Worm (Caenorhabditis elegans) whole organism, L4 larva: ENCODE data around the gene F52G3.8.

Experiments used
- D1046.2 ChIP-seq: fragments of 200-800 bp; sonication (Bioruptor generic); IDR thresholded peaks from 2 replicates; pipeline ENCODE4 v1.3.6; 2022; ENCODE audit warnings: missing genetic modification characterization, missing compliant biosample characterization
- F10B5.3 ChIP-seq: sonication (generic microtip); optimal IDR thresholded peaks from 2 replicates; lab custom pipeline; 2016; ENCODE audit warnings: mild to moderate bottlenecking, missing genetic modification characterization, missing compliant biosample characterization
- F26F4.8 ChIP-seq: fragments of 200-800 bp; sonication (Bioruptor generic); conservative IDR thresholded peaks from 2 replicates; pipeline ENCODE4 v1.3.6; 2022; ENCODE audit warnings: missing genetic modification characterization, missing compliant biosample characterization
- F44E2.7 ChIP-seq: fragments of 200-800 bp; sonication (Bioruptor generic); IDR thresholded peaks from 2 replicates; pipeline ENCODE4 v2.1.2; 2022; ENCODE audit warnings: missing genetic modification characterization, missing compliant biosample characterization
- R02D3.7 ChIP-seq: fragments of 150-350 bp; sonication (generic microtip); optimal IDR thresholded peaks from 3 replicates; lab custom pipeline; 2014; ENCODE audit warnings: missing biosample characterization, missing genetic modification characterization
- T20F7.1 ChIP-seq: fragments of 200-800 bp; sonication (Bioruptor generic); optimal IDR thresholded peaks from 2 replicates; lab custom pipeline; 2018; ENCODE audit warnings: mild to moderate bottlenecking, missing genetic modification characterization, missing compliant biosample characterization
- T26A8.4 ChIP-seq: fragments of 200-800 bp; sonication (Bioruptor generic); IDR thresholded peaks from 2 replicates; pipeline ENCODE4 v1.3.6; 2022; ENCODE audit warnings: missing genetic modification characterization, missing compliant biosample characterization
- Y5F2A.4 ChIP-seq: fragments of 200-800 bp; sonication (Bioruptor generic); optimal IDR thresholded peaks from 2 replicates; lab custom pipeline; 2018; ENCODE audit warnings: mild to moderate bottlenecking, missing genetic modification characterization, missing compliant biosample characterization
- ama-1 ChIP-seq: fragments of 150-350 bp; optimal IDR thresholded peaks from 2 replicates; lab custom pipeline; 2014; ENCODE audit warnings: inconsistent platforms, mixed read lengths
- ceh-28 ChIP-seq: fragments of 150-350 bp; optimal IDR thresholded peaks from 2 replicates; lab custom pipeline; 2014; ENCODE audit warnings: missing biosample characterization, missing genetic modification reagents, missing genetic modification characterization
- ceh-62 ChIP-seq: sonication (generic microtip); optimal IDR thresholded peaks from 2 replicates; lab custom pipeline; 2017; ENCODE audit warnings: missing biosample characterization, missing genetic modification characterization
- cey-2 ChIP-seq: sonication (generic microtip); optimal IDR thresholded peaks from 3 replicates; lab custom pipeline; 2017; ENCODE audit warnings: missing genetic modification characterization, mild to moderate bottlenecking, missing compliant biosample characterization, antibody characterized with exemption, borderline replicate concordance; ENCODE audit not compliant: insufficient read depth
- ctbp-1 ChIP-seq: fragments of 200-800 bp; sonication (Bioruptor generic); IDR thresholded peaks from 2 replicates; pipeline ENCODE4 v1.3.6; 2022; ENCODE audit warnings: missing genetic modification reagents, missing genetic modification characterization, missing compliant biosample characterization
- daf-12 ChIP-seq: fragments of 150-350 bp; optimal IDR thresholded peaks from 2 replicates; lab custom pipeline; 2014; ENCODE audit warnings: missing biosample characterization, missing genetic modification reagents, missing genetic modification characterization
- daf-16 ChIP-seq, 3 experiments: sonication (generic microtip); optimal IDR thresholded peaks; 2 replicates each; lab custom pipeline; 2016 to 2017; ENCODE audit warnings: missing genetic modification characterization in 3 of 3, missing genetic modification reagents in 3 of 3, mild to moderate bottlenecking in 2 of 3, missing compliant biosample characterization in 2 of 3, missing biosample characterization in 1 of 3, moderate library complexity in 1 of 3
- daf-19 ChIP-seq: fragments of 200-800 bp; sonication (Bioruptor generic); conservative IDR thresholded peaks from 2 replicates; pipeline ENCODE4 v1.3.6; 2022; ENCODE audit warnings: missing genetic modification characterization, missing compliant biosample characterization
- daf-8 ChIP-seq: fragments of 200-800 bp; sonication (Bioruptor generic); IDR thresholded peaks from 2 replicates; pipeline ENCODE4 v1.3.6; 2022; ENCODE audit warnings: missing genetic modification characterization, missing compliant biosample characterization
- dmd-8 ChIP-seq: fragments of 200-800 bp; sonication (Bioruptor generic); IDR thresholded peaks from 2 replicates; pipeline ENCODE4 v1.3.6; 2022; ENCODE audit warnings: missing genetic modification characterization, missing compliant biosample characterization
- dmd-9 ChIP-seq: fragments of 200-800 bp; sonication (Bioruptor generic); IDR thresholded peaks from 2 replicates; pipeline ENCODE4 v1.3.6; 2022; ENCODE audit warnings: missing genetic modification reagents, missing genetic modification characterization, missing compliant biosample characterization
- duxl-1 ChIP-seq: sonication (generic microtip); optimal IDR thresholded peaks from 2 replicates; lab custom pipeline; 2016; ENCODE audit warnings: mild to moderate bottlenecking, missing genetic modification characterization, moderate library complexity, missing compliant biosample characterization; ENCODE audit not compliant: poor library complexity
- fkh-10 ChIP-seq: fragments of 150-350 bp; optimal IDR thresholded peaks from 2 replicates; lab custom pipeline; 2014; ENCODE audit warnings: missing biosample characterization, missing genetic modification reagents, missing genetic modification characterization
- hif-1 ChIP-seq, 2 experiments: sonication (generic microtip); optimal IDR thresholded peaks; 2 replicates each; lab custom pipeline; 2016 to 2017; ENCODE audit warnings: missing compliant biosample characterization in 2 of 2, missing genetic modification characterization in 2 of 2, missing genetic modification reagents in 2 of 2, missing genotype in 2 of 2, mild to moderate bottlenecking in 1 of 2
- lim-7 ChIP-seq: fragments of 200-800 bp; sonication (Bioruptor generic); IDR thresholded peaks from 2 replicates; pipeline ENCODE4 v1.3.6; 2022; ENCODE audit warnings: missing genetic modification characterization, missing compliant biosample characterization
- lin-1 ChIP-seq: fragments of 200-800 bp; sonication (Bioruptor generic); IDR thresholded peaks from 2 replicates; pipeline ENCODE4 v1.3.6; 2022; ENCODE audit warnings: missing genetic modification reagents, missing genetic modification characterization, missing compliant biosample characterization
- lin-13 ChIP-seq: fragments of 150-350 bp; optimal IDR thresholded peaks from 2 replicates; lab custom pipeline; 2014; ENCODE audit warnings: missing biosample characterization, missing genetic modification reagents, missing genetic modification characterization
- lin-38 ChIP-seq: fragments of 200-800 bp; sonication (Bioruptor generic); IDR thresholded peaks from 2 replicates; pipeline ENCODE4 v1.3.6; 2022; ENCODE audit warnings: missing genetic modification reagents, missing genetic modification characterization, missing compliant biosample characterization
- lsy-2 ChIP-seq, 2 experiments: fragments of 150-350 bp in 1 of 2; sonication (generic microtip) in 1 of 2; optimal IDR thresholded peaks; 2 replicates each; lab custom pipeline; 2014 to 2017; ENCODE audit warnings: missing biosample characterization in 2 of 2, missing genetic modification characterization in 2 of 2
- madf-9 ChIP-seq: fragments of 200-800 bp; sonication (Bioruptor generic); conservative IDR thresholded peaks from 2 replicates; pipeline ENCODE4 v1.3.6; 2022; ENCODE audit warnings: missing genetic modification reagents, missing genetic modification characterization, missing compliant biosample characterization
- mdt-29 ChIP-seq: fragments of 200-800 bp; sonication (Bioruptor generic); IDR thresholded peaks from 2 replicates; pipeline ENCODE4 v1.3.6; 2022; ENCODE audit warnings: missing genetic modification reagents, missing genetic modification characterization, missing compliant biosample characterization
- mep-1 ChIP-seq: fragments of 150-350 bp; sonication (generic microtip); optimal IDR thresholded peaks from 3 replicates; lab custom pipeline; 2014; ENCODE audit warnings: missing biosample characterization, missing genetic modification characterization
- mes-2 ChIP-seq: sonication (generic microtip); optimal IDR thresholded peaks from 2 replicates; lab custom pipeline; 2016; ENCODE audit warnings: missing genotype, mild to moderate bottlenecking, missing genetic modification characterization, missing compliant biosample characterization; ENCODE audit not compliant: poor library complexity, severe bottlenecking
- nhr-102 ChIP-seq: sonication (generic microtip); optimal IDR thresholded peaks from 2 replicates; lab custom pipeline; 2016; ENCODE audit warnings: mild to moderate bottlenecking, missing genetic modification characterization, moderate library complexity, missing compliant biosample characterization
- nhr-11 ChIP-seq: fragments of 150-350 bp; optimal IDR thresholded peaks from 2 replicates; lab custom pipeline; 2014; ENCODE audit warnings: missing biosample characterization, missing genetic modification characterization
- nhr-237 ChIP-seq: sonication (generic microtip); optimal IDR thresholded peaks from 2 replicates; lab custom pipeline; 2017; ENCODE audit warnings: missing biosample characterization, missing genetic modification characterization
- nhr-41 ChIP-seq: fragments of 200-800 bp; sonication (Bioruptor generic); IDR thresholded peaks from 2 replicates; pipeline ENCODE4 v1.3.6; 2022; ENCODE audit warnings: missing genetic modification reagents, missing genetic modification characterization, missing compliant biosample characterization
- nhr-48 ChIP-seq: sonication (generic microtip); optimal IDR thresholded peaks from 2 replicates; lab custom pipeline; 2016; ENCODE audit warnings: mild to moderate bottlenecking, missing genetic modification characterization, missing compliant biosample characterization
- nhr-76 ChIP-seq: fragments of 150-350 bp; optimal IDR thresholded peaks from 2 replicates; lab custom pipeline; 2014; ENCODE audit warnings: missing biosample characterization, missing genetic modification characterization
- pha-4 ChIP-seq, 2 experiments: fragments of 150-350 bp in 1 of 2; fragments of 200-800 bp in 1 of 2; sonication (Bioruptor generic) in 1 of 2; IDR thresholded peaks in 1 of 2; optimal IDR thresholded peaks in 1 of 2; 2 replicates each; pipeline versions ENCODE4 v1.3.6 to Lab custom; 2014 to 2022; ENCODE audit warnings: missing genetic modification characterization in 2 of 2, missing genetic modification reagents in 2 of 2, missing biosample characterization in 1 of 2, missing compliant biosample characterization in 1 of 2
- php-3 ChIP-seq: fragments of 200-800 bp; sonication (Bioruptor generic); IDR thresholded peaks from 2 replicates; pipeline ENCODE4 v1.3.6; 2022; ENCODE audit warnings: missing genetic modification reagents, missing genetic modification characterization, missing compliant biosample characterization
- rbr-2 ChIP-seq: sonication (generic microtip); optimal IDR thresholded peaks from 2 replicates; lab custom pipeline; 2016; ENCODE audit warnings: missing genotype, missing genetic modification characterization, missing compliant biosample characterization
- skn-1 ChIP-seq: fragments of 150-350 bp; optimal IDR thresholded peaks from 2 replicates; lab custom pipeline; 2014; ENCODE audit warnings: missing biosample characterization, missing genetic modification characterization
- snpc-1.2 ChIP-seq: fragments of 200-800 bp; sonication (Bioruptor generic); IDR thresholded peaks from 2 replicates; pipeline ENCODE4 v1.3.6; 2022; ENCODE audit warnings: missing genetic modification reagents, missing genetic modification characterization, missing compliant biosample characterization
- spr-3 ChIP-seq: fragments of 200-800 bp; sonication (Bioruptor generic); optimal IDR thresholded peaks from 2 replicates; lab custom pipeline; 2018; ENCODE audit warnings: mild to moderate bottlenecking, missing genetic modification characterization, missing compliant biosample characterization
- tag-97 ChIP-seq: fragments of 200-800 bp; sonication (Bioruptor generic); IDR thresholded peaks from 2 replicates; pipeline ENCODE4 v1.3.6; 2022; ENCODE audit warnings: missing genetic modification characterization, missing compliant biosample characterization
- vab-7 ChIP-seq: fragments of 200-800 bp; sonication (Bioruptor generic); IDR thresholded peaks from 2 replicates; pipeline ENCODE4 v1.3.6; 2022; ENCODE audit warnings: missing genetic modification reagents, missing genetic modification characterization, missing compliant biosample characterization
- zfp-2 ChIP-seq: sonication (generic microtip); optimal IDR thresholded peaks from 2 replicates; lab custom pipeline; 2016; ENCODE audit warnings: mild to moderate bottlenecking, missing genetic modification characterization, missing compliant biosample characterization
- zfp-3 ChIP-seq: fragments of 200-800 bp; sonication (Bioruptor generic); conservative IDR thresholded peaks from 2 replicates; pipeline ENCODE4 v1.3.6; 2022; ENCODE audit warnings: missing genetic modification reagents, missing genetic modification characterization, missing compliant biosample characterization
- zip-11 ChIP-seq: fragments of 200-800 bp; sonication (Bioruptor generic); IDR thresholded peaks from 2 replicates; pipeline ENCODE4 v1.3.6; 2022; ENCODE audit warnings: missing genetic modification characterization, missing compliant biosample characterization
- ztf-11 ChIP-seq: fragments of 150-350 bp; optimal IDR thresholded peaks from 2 replicates; lab custom pipeline; 2014; ENCODE audit warnings: missing biosample characterization, missing genetic modification characterization

The F52G3.8 gene

DNA sequence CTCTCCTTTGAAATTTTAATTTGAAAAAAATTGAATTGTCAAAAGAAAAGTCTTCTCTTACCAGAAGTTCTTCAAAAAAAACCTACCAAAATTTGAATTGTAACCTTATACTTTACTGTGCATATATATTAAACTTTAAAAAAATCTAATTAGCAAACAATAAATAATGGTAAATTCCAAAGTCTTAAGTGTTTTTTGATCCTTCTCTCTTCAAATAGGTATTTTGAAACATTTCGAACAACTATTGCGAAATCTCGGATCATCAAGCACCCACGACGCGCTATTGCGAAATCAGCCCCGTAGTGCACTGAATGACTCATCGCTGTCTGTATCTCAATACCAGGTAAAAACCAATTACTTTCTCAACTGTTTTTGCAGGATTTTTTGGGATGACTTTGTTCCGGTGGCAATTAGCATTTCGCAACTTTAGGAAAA, 22.1 kb downstream of the F52G3.8 start (continued):
- TF ChIP-seq php-3 (GFP tag; lab: Robert Waterston, UW): peak; percentile 76
- peak; percentile 55; the same call in 1 of the 2 replicates for TF ChIP-seq dmd-9 (GFP tag; lab: Robert Waterston, UW)
- no peak for TF ChIP-seq nhr-237
- no peak for TF ChIP-seq spr-3 (GFP tag; lab: Kevin White, UChicago)
- peak; percentile 77 for TF ChIP-seq madf-9 (GFP tag; lab: Robert Waterston, UW)
- TF ChIP-seq T20F7.1 (GFP tag; lab: Kevin White, UChicago): no peak
- TF ChIP-seq lin-1 (GFP tag; lab: Robert Waterston, UW): peak; percentile 86
- TF ChIP-seq nhr-76: no peak
- TF ChIP-seq mes-2 (tag; lab: Kevin White, UChicago): peak; percentile 80
- peak; percentile 56; the same call in 1 of the 2 replicates for TF ChIP-seq ctbp-1 (GFP tag; lab: Robert Waterston, UW)
- TF ChIP-seq tag-97 (GFP tag; lab: Robert Waterston, UW): 0 out of 2 replicates have a peak, but pooled peaks have one; percentile 67
- no peak for TF ChIP-seq ceh-28
- peak; percentile 76 for TF ChIP-seq nhr-41
- TF ChIP-seq F26F4.8 (GFP tag; lab: Robert Waterston, UW): no peak
- TF ChIP-seq lsy-2 (tag; optimal IDR thresholded peaks at IDR 0.05; lab: Kevin White, UChicago): peak; percentile 66 to 83
- no peak for TF ChIP-seq F10B5.3 (tag; lab: Kevin White, UChicago)
- no peak for TF ChIP-seq dmd-8 (GFP tag; lab: Robert Waterston, UW)
- TF ChIP-seq vab-7 (GFP tag; lab: Robert Waterston, UW): peak; percentile 61; the same call in 1 of the 2 replicates
- peak; percentile 80; the same call in 1 of the 2 replicates for TF ChIP-seq F44E2.7 (GFP tag; lab: Robert Waterston, UW)
- peak; percentile 34 for TF ChIP-seq nhr-102 (tag; lab: Kevin White, UChicago)
- TF ChIP-seq daf-19 (GFP tag; lab: Robert Waterston, UW): no peak
- peak; percentile 90 for TF ChIP-seq lin-13 (GFP tag; lab: Kevin White, UChicago)
- TF ChIP-seq daf-8: no peak
- peak; percentile 19 for TF ChIP-seq ceh-62 (tag; lab: Kevin White, UChicago)
- peak; percentile 73; the same call in 1 of the 2 replicates for TF ChIP-seq D1046.2 (GFP tag; lab: Robert Waterston, UW)
- no peak for TF ChIP-seq ztf-11 (tag; lab: Kevin White, UChicago)
- TF ChIP-seq mep-1: peak; percentile 78
- TF ChIP-seq daf-12 (tag; lab: Kevin White, UChicago): no peak
- peak; percentile 95 for TF ChIP-seq lim-7

DNA sequence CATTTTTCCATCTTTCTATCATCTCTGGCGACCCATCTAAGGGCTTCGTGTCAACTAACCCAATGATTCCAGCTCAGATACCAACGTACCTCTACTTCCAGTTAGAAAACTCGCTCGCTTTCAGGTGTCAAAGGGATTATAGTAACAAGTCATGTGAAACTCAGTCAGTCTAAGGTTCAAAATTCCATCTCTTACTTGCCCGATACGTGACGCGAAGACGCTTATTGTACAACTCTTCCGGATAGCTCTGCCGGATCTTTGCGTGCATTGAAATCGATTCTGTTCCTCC, 22.5 kb downstream of the F52G3.8 start:
- peak; percentile 69 for TF ChIP-seq ama-1
- no peak for TF ChIP-seq zip-11
- TF ChIP-seq snpc-1.2 (GFP tag; lab: Robert Waterston, UW): no peak
- TF ChIP-seq fkh-10: no peak
- no peak for TF ChIP-seq daf-16 (GFP tag; optimal IDR thresholded peaks at IDR 0.05; lab: Kevin White, UChicago)
- TF ChIP-seq daf-16 (tag; optimal IDR thresholded peaks at IDR 0.05; lab: Kevin White, UChicago): no peak
- no peak for TF ChIP-seq madf-9 (GFP tag; lab: Robert Waterston, UW)
- no peak for TF ChIP-seq zfp-3
- TF ChIP-seq nhr-48 (tag; lab: Kevin White, UChicago): no peak
- TF ChIP-seq daf-12 (tag; lab: Kevin White, UChicago): no peak
- no peak for TF ChIP-seq T26A8.4 (GFP tag; lab: Robert Waterston, UW)
- no peak for TF ChIP-seq cey-2 (tag; lab: Kevin White, UChicago)
- no peak for TF ChIP-seq zfp-2 (tag; lab: Kevin White, UChicago)
- no peak for TF ChIP-seq spr-3 (GFP tag; lab: Kevin White, UChicago)
- no peak for TF ChIP-seq nhr-11 (tag; lab: Kevin White, UChicago)
- no peak for TF ChIP-seq tag-97 (GFP tag; lab: Robert Waterston, UW)
- TF ChIP-seq lin-38 (GFP tag; lab: Robert Waterston, UW): no peak
- TF ChIP-seq Y5F2A.4: no peak
- TF ChIP-seq php-3 (GFP tag; lab: Robert Waterston, UW): no peak
- no peak for TF ChIP-seq skn-1
- TF ChIP-seq hif-1 (tag; optimal IDR thresholded peaks at IDR 0.05; lab: Kevin White, UChicago): no peak
- TF ChIP-seq mdt-29: no peak
- TF ChIP-seq rbr-2 (tag; lab: Kevin White, UChicago): no peak
- no peak for TF ChIP-seq pha-4 (GFP tag; IDR thresholded peaks at IDR 0.05; lab: Robert Waterston, UW)
- TF ChIP-seq pha-4 (tag; optimal IDR thresholded peaks at IDR 0.05; lab: Kevin White, UChicago): no peak
- TF ChIP-seq duxl-1 (tag; lab: Kevin White, UChicago): peak; percentile 48
- no peak for TF ChIP-seq lsy-2 (tag; optimal IDR thresholded peaks at IDR 0.05; lab: Kevin White, UChicago)
- TF ChIP-seq R02D3.7 (tag; lab: Kevin White, UChicago): no peak
- TF ChIP-seq nhr-41: no peak
- TF ChIP-seq nhr-102 (tag; lab: Kevin White, UChicago): no peak
